Fruit fly (Drosophila melanogaster): ENCODE data around the gene CanA1.

CanA1 gene

dm6 chr3R:31089985-31090384 lies 50.8 kb downstream of the CanA1 start:
- TF ChIP-seq Lpt (GFP tag; optimal IDR thresholded peaks at IDR 0.05) (no peak), svp (GFP tag) (peak; percentile 14)
